Worm (Caenorhabditis elegans) whole organism, L2 larva: Measurements from ENCODE around the gene Y105C5A.9.

Experiments
- alr-1 ChIP-seq: fragments of 150-350 bp; optimal IDR thresholded peaks from 2 replicates; lab custom pipeline; 2014; ENCODE audit warnings: missing biosample characterization, missing genetic modification characterization
- mbf-1 ChIP-seq: sonication (generic microtip); optimal IDR thresholded peaks from 2 replicates; lab custom pipeline; 2017; ENCODE audit warnings: missing biosample characterization, missing genetic modification characterization
- ztf-11 ChIP-seq: sonication (generic microtip); optimal IDR thresholded peaks from 2 replicates; lab custom pipeline; 2017; ENCODE audit warnings: missing biosample characterization, missing genetic modification characterization

DNA sequence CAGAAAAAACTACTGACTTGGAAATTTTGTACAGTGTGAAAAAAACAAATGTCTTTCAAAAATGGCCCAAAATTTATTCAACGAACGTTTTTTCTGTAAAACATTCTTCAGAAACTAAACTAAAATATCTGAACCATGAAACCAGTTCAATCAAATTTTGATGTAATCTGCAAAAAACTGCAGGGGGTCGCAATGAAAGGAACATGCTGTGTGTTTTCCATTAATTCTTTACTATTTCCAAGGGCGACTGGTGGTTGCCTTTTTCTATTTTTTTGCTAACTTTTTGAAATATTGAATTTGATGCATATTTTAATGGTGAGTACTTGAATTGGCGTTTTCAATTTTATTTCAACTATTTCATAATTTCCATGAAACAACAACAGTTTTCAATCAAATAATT, at the start of gene Y105C5A.9:
- TF ChIP-seq mbf-1 (tag; lab: Kevin White, UChicago): no peak
- TF ChIP-seq alr-1 (tag; lab: Kevin White, UChicago): no peak
- no peak for TF ChIP-seq ztf-11 (tag; lab: Kevin White, UChicago)
